Worm (Caenorhabditis elegans): ENCODE measurements around the gene str-63.

str-63 gene

DNA sequence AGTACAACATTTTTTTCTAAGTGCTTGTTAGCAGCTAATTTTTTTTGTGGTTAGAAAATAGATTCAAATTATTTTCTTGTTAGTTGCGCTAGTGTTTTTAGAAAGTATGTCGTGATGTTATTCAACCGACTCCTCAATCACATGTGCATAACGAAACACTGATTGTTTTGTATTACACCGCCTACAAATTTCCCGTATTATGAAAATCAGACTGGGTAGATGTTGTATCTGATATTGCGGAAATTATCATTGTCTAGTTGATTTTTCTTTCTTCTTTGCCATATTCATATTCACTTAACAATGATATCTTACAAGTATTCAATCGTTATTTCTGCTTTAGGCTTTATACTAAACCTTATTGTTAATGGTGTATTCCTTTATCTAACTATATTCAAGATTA is at the start of gene str-63:
Gene str-63, plus strand, starts transcription at position 301 of the 400 bp plus-strand sequence.
- TF ChIP-seq egl-27 (tag; optimal IDR thresholded peaks at IDR 0.05) (no peak), ceh-63 (GFP tag; optimal IDR thresholded peaks at IDR 0.05) (no peak), zag-1 (tag; optimal IDR thresholded peaks at IDR 0.05) (no peak), nhr-11 (tag; optimal IDR thresholded peaks at IDR 0.05) (no peak), snpc-4 (tag; optimal IDR thresholded peaks at IDR 0.05) (no peak), efl-3 (GFP tag; optimal IDR thresholded peaks at IDR 0.05) (no peak), unc-62 (GFP tag; optimal IDR thresholded peaks at IDR 0.05) (no peak), pqm-1 (tag; optimal IDR thresholded peaks at IDR 0.05) (no peak)

ce11 chrV:3301898-3302297 is 49.5 kb upstream of the str-63 start, which contains the start of gene srbc-1:
srbc-1 (minus strand) TSS chrV:3301998.
- TF ChIP-seq lin-13 (GFP tag; optimal IDR thresholded peaks at IDR 0.05) (no peak), lin-35 (GFP tag; optimal IDR thresholded peaks at IDR 0.05) (no peak), ceh-8 (GFP tag; optimal IDR thresholded peaks at IDR 0.05) (no peak), pax-3 (tag; optimal IDR thresholded peaks at IDR 0.05) (no peak), nhr-11 (tag; optimal IDR thresholded peaks at IDR 0.05) (no peak), hlh-17 (GFP tag; optimal IDR thresholded peaks at IDR 0.05; ENCODE audit: borderline replicate concordance) (no peak), blmp-1 (tag; optimal IDR thresholded peaks at IDR 0.05) (no peak), skn-1 (tag; optimal IDR thresholded peaks at IDR 0.05) (no peak), sptf-1 (tag; optimal IDR thresholded peaks at IDR 0.05) (no peak), lin-39 (tag; optimal IDR thresholded peaks at IDR 0.05) (no peak), grh-1 (GFP tag; IDR thresholded peaks at IDR 0.05) (no peak), tlp-1 (tag; optimal IDR thresholded peaks at IDR 0.05) (no peak), nhr-90 (tag; optimal IDR thresholded peaks at IDR 0.05; ENCODE audit: poor library complexity) (no peak), ceh-88 (GFP tag; IDR thresholded peaks at IDR 0.05) (no peak)

ce11 chrV:3308169-3308568 is 43.2 kb upstream of the str-63 start, which contains the start of gene srbc-3:
srbc-3 (plus strand) TSS chrV:3308469.
- peak; percentile 2 for TF ChIP-seq nhr-85 (tag)
- TF ChIP-seq lin-35 (GFP tag; optimal IDR thresholded peaks at IDR 0.05), result no peak

ce11 chrV:3312067-3312666 is 39.2 kb upstream of the str-63 start, which contains the start of gene arrd-18:
arrd-18 (minus strand) TSS chrV:3312117.
- TF ChIP-seq jun-1 (tag; optimal IDR thresholded peaks at IDR 0.05) (no peak), nhr-11 (tag; optimal IDR thresholded peaks at IDR 0.05) (no peak), nhr-76 (tag; optimal IDR thresholded peaks at IDR 0.05) (no peak), zag-1 (tag; optimal IDR thresholded peaks at IDR 0.05) (no peak), dsc-1 (tag; optimal IDR thresholded peaks at IDR 0.05) (no peak), hlh-4 (tag; optimal IDR thresholded peaks at IDR 0.05) (no peak), lin-35 (GFP tag; optimal IDR thresholded peaks at IDR 0.05) (no peak), aly-2 (tag; optimal IDR thresholded peaks at IDR 0.05) (no peak), lin-15B (tag; optimal IDR thresholded peaks at IDR 0.05) (no peak), C34B4.2 (tag; optimal IDR thresholded peaks at IDR 0.05) (no peak), lir-3 (tag; optimal IDR thresholded peaks at IDR 0.05; ENCODE audit: poor library complexity) (no peak), nhr-84 (tag; optimal IDR thresholded peaks at IDR 0.05) (no peak), nhr-85 (tag) (peak; percentile 21), hlh-17 (GFP tag; optimal IDR thresholded peaks at IDR 0.05; ENCODE audit: borderline replicate concordance) (no peak), pag-3 (tag; optimal IDR thresholded peaks at IDR 0.05; ENCODE audit: borderline replicate concordance, insufficient read depth) (no peak), Y116A8C.19 (tag; optimal IDR thresholded peaks at IDR 0.05; ENCODE audit: borderline replicate concordance) (no peak), ceh-82 (tag; optimal IDR thresholded peaks at IDR 0.05) (no peak), C16A3.4 (tag; optimal IDR thresholded peaks at IDR 0.05) (peak; percentile 0), F16B12.6 (tag; optimal IDR thresholded peaks at IDR 0.05) (no peak), vab-15 (tag; optimal IDR thresholded peaks at IDR 0.05) (no peak), nhr-77 (tag; optimal IDR thresholded peaks at IDR 0.05) (no peak), ztf-11 (tag; optimal IDR thresholded peaks at IDR 0.05) (no peak), mdl-1 (tag; optimal IDR thresholded peaks at IDR 0.05) (no peak), efl-3 (GFP tag; optimal IDR thresholded peaks at IDR 0.05) (no peak), snpc-4 (tag; optimal IDR thresholded peaks at IDR 0.05) (no peak), mep-1 (tag; optimal IDR thresholded peaks at IDR 0.05) (no peak), ztf-4 (tag; optimal IDR thresholded peaks at IDR 0.05) (no peak), xbp-1 (tag; optimal IDR thresholded peaks at IDR 0.05) (no peak), nhr-71 (tag; optimal IDR thresholded peaks at IDR 0.05) (peak; percentile 62), blmp-1 (tag; optimal IDR thresholded peaks at IDR 0.05) (no peak), ces-1 (GFP tag; optimal IDR thresholded peaks at IDR 0.05) (no peak), pax-3 (tag; optimal IDR thresholded peaks at IDR 0.05) (no peak)
